Worm (Caenorhabditis elegans): Measurements from ENCODE around the gene cat-2.
A peak's percentile ranks its signal among the peaks of the same experiment; 100 is the strongest.

The cat-2 gene

DNA sequence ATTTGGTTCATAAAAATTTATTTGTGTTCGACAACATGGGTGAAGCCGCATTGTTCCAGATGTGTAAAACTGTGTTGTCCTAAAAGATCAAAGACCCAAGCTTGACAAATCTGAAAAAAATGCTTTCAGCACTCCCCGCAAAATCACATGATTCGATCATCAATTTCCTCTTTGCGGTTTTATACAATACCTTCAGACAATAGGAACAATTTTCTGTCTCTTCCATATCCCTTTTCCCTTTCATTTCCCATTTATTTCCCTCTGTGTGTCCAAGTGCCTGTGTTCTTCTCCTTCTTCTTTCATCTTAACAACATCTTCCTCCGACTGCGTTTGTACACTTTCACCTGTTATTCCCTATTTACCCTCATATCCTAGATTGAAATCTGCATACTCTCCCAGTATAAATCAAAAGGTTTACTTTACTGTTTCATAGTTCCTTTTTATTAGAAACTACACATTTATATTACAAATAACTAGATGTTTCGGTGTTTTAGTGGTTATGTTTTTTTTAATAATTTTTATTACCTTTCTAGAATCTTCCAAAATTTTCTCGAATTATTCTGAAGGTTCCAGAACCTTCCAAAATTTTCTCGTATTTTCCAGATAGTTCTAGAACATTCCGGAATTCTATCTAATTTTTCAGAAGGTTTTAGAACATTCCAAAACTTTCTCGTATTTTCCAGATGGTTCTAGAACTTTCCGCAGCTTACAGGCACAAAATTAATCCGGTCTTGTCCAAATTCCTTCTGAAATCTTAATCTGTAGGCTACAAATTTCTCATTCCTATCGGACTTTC is 43.6 kb downstream of the cat-2 start, which contains the start of gene K01A2.5:
K01A2.5 (plus strand) TSS at position 297 of the 796 bp plus-strand sequence.
- TF ChIP-seq nhr-2 (tag; optimal IDR thresholded peaks at IDR 0.05) = no peak
- peak; percentile 40 for TF ChIP-seq unc-62 (GFP tag; optimal IDR thresholded peaks at IDR 0.05)
- peak; percentile 95 for TF ChIP-seq blmp-1 (tag; optimal IDR thresholded peaks at IDR 0.05)

DNA sequence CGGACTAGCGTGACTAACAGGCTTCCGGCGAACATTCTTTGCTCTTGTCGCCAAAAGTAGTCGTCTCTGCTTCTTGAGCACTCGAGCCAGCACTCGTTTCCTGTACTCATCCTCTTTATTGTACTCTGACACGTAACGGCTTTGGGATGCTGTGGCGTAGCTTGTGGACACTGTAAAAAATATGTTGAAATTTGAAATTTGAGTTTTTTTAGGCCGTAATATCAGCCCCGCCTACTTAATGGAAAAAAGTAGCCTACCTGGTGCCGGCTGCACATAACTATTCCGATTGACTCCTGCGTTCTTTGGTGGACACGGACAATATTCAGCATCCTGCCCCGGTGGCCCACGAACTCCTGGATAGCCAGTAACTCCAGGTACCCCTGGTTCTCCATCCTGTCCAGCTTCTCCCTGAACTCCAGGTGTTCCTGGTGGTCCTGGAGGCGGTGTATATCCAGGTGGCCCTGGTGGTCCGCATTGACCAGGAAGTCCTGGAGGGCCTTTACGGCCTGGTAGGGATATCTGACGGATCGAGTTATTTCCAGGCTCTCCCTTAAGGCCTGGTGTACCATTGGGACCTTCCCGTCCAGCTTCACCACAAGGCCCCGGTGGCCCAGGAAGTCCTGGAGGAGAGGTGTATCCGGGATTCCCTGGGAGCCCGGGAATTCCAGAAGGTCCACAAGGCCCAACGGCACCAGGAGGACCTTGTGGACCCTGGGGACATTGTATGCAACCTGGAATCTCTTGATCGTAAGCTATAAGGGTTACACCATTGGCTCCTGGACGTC is 46.5 kb downstream of the cat-2 start:
- TF ChIP-seq ceh-39 (tag; optimal IDR thresholded peaks at IDR 0.05) = no peak
- no peak for TF ChIP-seq ztf-11 (tag; optimal IDR thresholded peaks at IDR 0.05)
- no peak for TF ChIP-seq sem-2 (GFP tag; optimal IDR thresholded peaks at IDR 0.05)
- no peak for TF ChIP-seq mab-5 (tag; optimal IDR thresholded peaks at IDR 0.05)
- no peak for TF ChIP-seq sptf-1 (tag; optimal IDR thresholded peaks at IDR 0.05)
- TF ChIP-seq elt-1 (tag; optimal IDR thresholded peaks at IDR 0.05; ENCODE audit: borderline replicate concordance, insufficient read depth) = no peak
- TF ChIP-seq mep-1 (tag; optimal IDR thresholded peaks at IDR 0.05) = no peak
- no peak for TF ChIP-seq ceh-43 (GFP tag; optimal IDR thresholded peaks at IDR 0.05)
- TF ChIP-seq pha-4 (tag; optimal IDR thresholded peaks at IDR 0.05) = no peak
- no peak for TF ChIP-seq nhr-28 (tag; optimal IDR thresholded peaks at IDR 0.05)
- TF ChIP-seq unc-62 (GFP tag; optimal IDR thresholded peaks at IDR 0.05) = no peak
- no peak for TF ChIP-seq tbx-8 (GFP tag; optimal IDR thresholded peaks at IDR 0.05)
- no peak for TF ChIP-seq drap-1 (GFP tag; optimal IDR thresholded peaks at IDR 0.05)
- no peak for TF ChIP-seq ces-1 (GFP tag; optimal IDR thresholded peaks at IDR 0.05)
- no peak for TF ChIP-seq nhr-76 (tag; optimal IDR thresholded peaks at IDR 0.05)
- TF ChIP-seq elt-3 (tag; optimal IDR thresholded peaks at IDR 0.05) = no peak
- no peak for TF ChIP-seq nhr-2 (tag; optimal IDR thresholded peaks at IDR 0.05)
- no peak for TF ChIP-seq unc-120 (tag; optimal IDR thresholded peaks at IDR 0.05; ENCODE audit: poor library complexity, severe bottlenecking)
- TF ChIP-seq blmp-1 (tag; optimal IDR thresholded peaks at IDR 0.05) = no peak

DNA sequence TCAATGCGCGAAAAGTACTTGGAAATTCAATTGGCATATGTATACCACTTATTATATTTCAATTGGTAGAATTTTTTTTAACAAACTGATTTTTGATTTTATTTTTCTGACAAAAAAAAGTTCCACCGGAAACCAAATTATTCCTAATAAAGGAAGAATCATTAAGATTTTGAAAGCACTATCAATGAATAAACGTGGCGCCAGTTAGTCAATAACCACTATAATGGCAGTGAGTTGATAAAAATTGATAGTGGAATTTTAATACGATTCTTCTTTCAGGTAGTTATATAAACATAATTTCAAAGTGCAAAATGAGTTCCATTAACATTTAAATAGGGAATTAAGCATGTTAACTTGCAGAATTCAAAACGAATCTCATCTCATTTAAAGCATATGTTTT is 48.0 kb downstream of the cat-2 start, which contains the start of gene col-69:
col-69 (minus strand) TSS at position 101 of the 400 bp plus-strand sequence.
- TF ChIP-seq M03D4.4 (tag; optimal IDR thresholded peaks at IDR 0.05) (no peak), lin-13 (tag; optimal IDR thresholded peaks at IDR 0.05) (no peak), nhr-28 (tag; optimal IDR thresholded peaks at IDR 0.05) (no peak), ceh-43 (GFP tag; optimal IDR thresholded peaks at IDR 0.05) (no peak), cnd-1 (tag; optimal IDR thresholded peaks at IDR 0.05) (no peak), elt-1 (tag; optimal IDR thresholded peaks at IDR 0.05; ENCODE audit: borderline replicate concordance, insufficient read depth) (no peak), hlh-1 (tag; optimal IDR thresholded peaks at IDR 0.05) (no peak), mls-2 (tag; optimal IDR thresholded peaks at IDR 0.05) (no peak), ceh-39 (tag; optimal IDR thresholded peaks at IDR 0.05) (no peak), flh-1 (GFP tag; optimal IDR thresholded peaks at IDR 0.05) (no peak), unc-120 (tag; optimal IDR thresholded peaks at IDR 0.05; ENCODE audit: poor library complexity, severe bottlenecking) (no peak), ztf-11 (tag; optimal IDR thresholded peaks at IDR 0.05) (no peak), blmp-1 (tag; optimal IDR thresholded peaks at IDR 0.05) (no peak), ham-2 (GFP tag; optimal IDR thresholded peaks at IDR 0.05) (no peak), ceh-83 (GFP tag; optimal IDR thresholded peaks at IDR 0.05) (no peak), snpc-4 (tag; optimal IDR thresholded peaks at IDR 0.05) (no peak), nhr-237 (tag; optimal IDR thresholded peaks at IDR 0.05) (no peak)

DNA sequence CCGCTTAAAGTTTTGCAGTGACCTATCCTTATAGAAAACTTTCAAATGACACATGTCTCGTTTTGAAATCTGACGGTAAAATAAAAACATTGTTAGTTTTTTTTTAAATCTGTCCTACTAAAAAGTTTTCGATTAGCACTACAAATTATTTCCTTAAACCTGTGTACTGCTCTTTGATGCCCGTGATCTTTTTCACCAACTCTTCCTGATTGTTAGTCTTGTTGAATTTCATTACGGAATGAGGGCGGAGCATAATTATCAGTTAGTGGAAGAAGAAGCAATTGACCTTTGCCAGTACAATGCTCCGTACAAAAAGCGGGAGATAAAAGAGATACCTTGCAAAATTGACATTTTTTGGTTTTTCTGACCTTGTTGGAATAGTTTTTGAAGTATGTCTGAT is 49.5 kb downstream of the cat-2 start, which contains the start of gene K01A2.4:
K01A2.4 (plus strand) TSS at position 301 of the 400 bp plus-strand sequence.
- TF ChIP-seq lsy-2 (tag; optimal IDR thresholded peaks at IDR 0.05) (no peak), pha-4 (tag; optimal IDR thresholded peaks at IDR 0.05) (no peak), unc-120 (tag; optimal IDR thresholded peaks at IDR 0.05; ENCODE audit: poor library complexity, severe bottlenecking) (no peak), drap-1 (GFP tag; optimal IDR thresholded peaks at IDR 0.05) (no peak), ceh-43 (GFP tag; optimal IDR thresholded peaks at IDR 0.05) (no peak), hlh-1 (tag; optimal IDR thresholded peaks at IDR 0.05) (no peak), nhr-76 (tag; optimal IDR thresholded peaks at IDR 0.05) (no peak), sem-2 (GFP tag; optimal IDR thresholded peaks at IDR 0.05) (no peak), unc-62 (GFP tag; optimal IDR thresholded peaks at IDR 0.05) (no peak), nhr-12 (tag; optimal IDR thresholded peaks at IDR 0.05) (no peak), nhr-237 (tag; optimal IDR thresholded peaks at IDR 0.05) (no peak), ceh-83 (GFP tag; optimal IDR thresholded peaks at IDR 0.05) (no peak), lin-13 (tag; optimal IDR thresholded peaks at IDR 0.05) (no peak), nhr-28 (tag; optimal IDR thresholded peaks at IDR 0.05) (no peak)

Measured in whole organism, mixed stage, embryonic.